Worm (Caenorhabditis elegans) whole organism, mixed stage, embryonic: Measurements from ENCODE around the gene zim-3.
A peak's percentile ranks its signal among the peaks of the same experiment; 100 is the strongest.

Experiments
- bed-3 ChIP-seq: fragments of 200-800 bp; sonication (Bioruptor generic); optimal IDR thresholded peaks from 3 replicates; lab custom pipeline; 2018; ENCODE audit warnings: mild to moderate bottlenecking, missing genetic modification characterization, moderate library complexity, missing compliant biosample characterization
- blmp-1 ChIP-seq: fragments of 150-350 bp; optimal IDR thresholded peaks from 2 replicates; lab custom pipeline; 2014; ENCODE audit warnings: missing biosample characterization, missing genetic modification characterization
- ceh-39 ChIP-seq: fragments of 150-350 bp; optimal IDR thresholded peaks from 2 replicates; lab custom pipeline; 2014; ENCODE audit warnings: missing biosample characterization, missing genetic modification characterization
- ceh-43 ChIP-seq: fragments of 200-800 bp; sonication (Bioruptor generic); optimal IDR thresholded peaks from 2 replicates; lab custom pipeline; 2018; ENCODE audit warnings: mild to moderate bottlenecking, missing genetic modification characterization, moderate library complexity, missing compliant biosample characterization
- ceh-83 ChIP-seq: fragments of 200-800 bp; sonication (Bioruptor generic); optimal IDR thresholded peaks from 2 replicates; lab custom pipeline; 2018; ENCODE audit warnings: mild to moderate bottlenecking, missing genetic modification characterization, missing compliant biosample characterization
- ces-1 ChIP-seq: fragments of 150-350 bp; optimal IDR thresholded peaks from 2 replicates; lab custom pipeline; 2014; ENCODE audit warnings: missing biosample characterization, missing genetic modification reagents, missing genetic modification characterization
- cnd-1 ChIP-seq: fragments of 200-800 bp; sonication (Bioruptor generic); optimal IDR thresholded peaks from 2 replicates; lab custom pipeline; 2018; ENCODE audit warnings: mild to moderate bottlenecking, missing genetic modification characterization, missing compliant biosample characterization
- drap-1 ChIP-seq: fragments of 200-800 bp; sonication (Bioruptor generic); optimal IDR thresholded peaks from 3 replicates; lab custom pipeline; 2018; ENCODE audit warnings: mild to moderate bottlenecking, missing genetic modification characterization, missing compliant biosample characterization
- elt-1 ChIP-seq: sonication (generic microtip); optimal IDR thresholded peaks from 2 replicates; lab custom pipeline; 2017; ENCODE audit warnings: missing genetic modification characterization, mild to moderate bottlenecking, missing compliant biosample characterization, antibody characterized with exemption, moderate library complexity, borderline replicate concordance; ENCODE audit not compliant: insufficient read depth
- elt-3 ChIP-seq: fragments of 150-350 bp; optimal IDR thresholded peaks from 2 replicates; lab custom pipeline; 2014; ENCODE audit warnings: missing biosample characterization, missing genetic modification characterization
- flh-1 ChIP-seq: fragments of 200-800 bp; sonication (Bioruptor generic); optimal IDR thresholded peaks from 2 replicates; lab custom pipeline; 2018; ENCODE audit warnings: mild to moderate bottlenecking, missing genetic modification characterization, moderate library complexity, missing compliant biosample characterization
- ham-2 ChIP-seq: fragments of 200-800 bp; sonication (Bioruptor generic); optimal IDR thresholded peaks from 2 replicates; lab custom pipeline; 2018; ENCODE audit warnings: mild to moderate bottlenecking, missing genetic modification characterization, missing compliant biosample characterization
- hlh-1 ChIP-seq: fragments of 150-350 bp; optimal IDR thresholded peaks from 2 replicates; lab custom pipeline; 2014; ENCODE audit warnings: missing biosample characterization, missing genetic modification reagents, missing genetic modification characterization
- lin-13 ChIP-seq: fragments of 150-350 bp; optimal IDR thresholded peaks from 2 replicates; lab custom pipeline; 2014; ENCODE audit warnings: missing biosample characterization, missing genetic modification characterization
- lin-32 ChIP-seq: fragments of 200-800 bp; sonication (Bioruptor generic); optimal IDR thresholded peaks from 2 replicates; lab custom pipeline; 2018; ENCODE audit warnings: mild to moderate bottlenecking, missing genetic modification characterization, missing compliant biosample characterization
- lsy-2 ChIP-seq: fragments of 150-350 bp; optimal IDR thresholded peaks from 2 replicates; lab custom pipeline; 2014; ENCODE audit warnings: missing biosample characterization, missing genetic modification characterization
- mab-5 ChIP-seq: fragments of 150-350 bp; optimal IDR thresholded peaks from 2 replicates; lab custom pipeline; 2014; ENCODE audit warnings: missing biosample characterization, missing genetic modification characterization
- mls-2 ChIP-seq: sonication (generic microtip); optimal IDR thresholded peaks from 2 replicates; lab custom pipeline; 2016; ENCODE audit warnings: mild to moderate bottlenecking, missing genetic modification characterization, moderate library complexity, missing compliant biosample characterization
- nhr-12 ChIP-seq: fragments of 150-350 bp; optimal IDR thresholded peaks from 2 replicates; lab custom pipeline; 2014; ENCODE audit warnings: missing biosample characterization, missing genetic modification characterization
- nhr-2 ChIP-seq: fragments of 150-350 bp; optimal IDR thresholded peaks from 2 replicates; lab custom pipeline; 2014; ENCODE audit warnings: missing biosample characterization, missing genetic modification characterization
- nhr-237 ChIP-seq: fragments of 150-350 bp; optimal IDR thresholded peaks from 2 replicates; lab custom pipeline; 2014; ENCODE audit warnings: missing biosample characterization, missing genetic modification characterization
- nhr-28 ChIP-seq: fragments of 150-350 bp; optimal IDR thresholded peaks from 2 replicates; lab custom pipeline; 2014; ENCODE audit warnings: missing biosample characterization, missing genetic modification characterization
- nhr-76 ChIP-seq: sonication (generic microtip); optimal IDR thresholded peaks from 2 replicates; lab custom pipeline; 2017; ENCODE audit warnings: missing biosample characterization, missing genetic modification characterization
- pha-4 ChIP-seq: fragments of 150-350 bp; optimal IDR thresholded peaks from 2 replicates; lab custom pipeline; 2018; ENCODE audit warnings: missing biosample characterization, missing genetic modification reagents, missing genetic modification characterization
- snpc-4 ChIP-seq: fragments of 150-350 bp; optimal IDR thresholded peaks from 2 replicates; lab custom pipeline; 2014; ENCODE audit warnings: missing biosample characterization, missing genetic modification characterization
- sptf-1 ChIP-seq: sonication (generic microtip); optimal IDR thresholded peaks from 2 replicates; lab custom pipeline; 2017; ENCODE audit warnings: mild to moderate bottlenecking, missing genetic modification characterization, moderate library complexity, missing compliant biosample characterization
- tbx-8 ChIP-seq: fragments of 200-800 bp; sonication (Bioruptor generic); optimal IDR thresholded peaks from 2 replicates; lab custom pipeline; 2018; ENCODE audit warnings: mild to moderate bottlenecking, missing genetic modification characterization, moderate library complexity, missing compliant biosample characterization
- unc-120 ChIP-seq: sonication (generic microtip); optimal IDR thresholded peaks from 2 replicates; lab custom pipeline; 2017; ENCODE audit warnings: missing genetic modification characterization, missing compliant biosample characterization; ENCODE audit not compliant: poor library complexity, severe bottlenecking
- unc-62 ChIP-seq: fragments of 150-350 bp; optimal IDR thresholded peaks from 2 replicates; lab custom pipeline; 2014; ENCODE audit warnings: missing biosample characterization, missing genetic modification reagents, missing genetic modification characterization
- zip-8 ChIP-seq: fragments of 150-350 bp; optimal IDR thresholded peaks from 2 replicates; lab custom pipeline; 2014; ENCODE audit warnings: missing biosample characterization, missing genetic modification characterization
- ztf-11 ChIP-seq: fragments of 150-350 bp; optimal IDR thresholded peaks from 2 replicates; lab custom pipeline; 2014; ENCODE audit warnings: missing biosample characterization, missing genetic modification characterization

zim-3 gene

DNA sequence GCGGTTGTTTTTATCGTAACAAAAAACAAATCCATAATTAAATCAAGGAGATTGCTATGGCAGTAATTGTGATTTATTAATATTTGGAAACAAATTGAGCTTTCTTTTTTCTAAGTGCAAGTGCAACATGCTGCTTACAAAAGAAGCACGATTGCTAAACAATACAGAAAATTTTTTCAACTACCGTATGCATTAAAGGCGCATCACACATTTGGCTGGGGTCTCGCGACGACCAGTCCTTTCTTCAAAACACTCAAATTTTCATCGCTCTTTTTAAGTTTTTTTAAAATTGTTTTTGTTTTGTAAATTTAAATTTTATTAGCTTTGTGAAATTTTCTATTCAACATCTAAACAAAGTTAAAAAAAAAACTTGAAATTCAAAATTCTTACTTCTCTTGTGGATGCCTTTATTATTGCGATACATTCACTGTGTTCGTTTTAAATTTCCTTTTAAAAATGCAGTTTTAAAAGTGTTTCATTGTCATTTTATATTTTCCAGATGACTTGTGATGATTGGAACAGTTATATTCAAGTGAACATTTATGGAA, 11.9 kb upstream of the zim-3 start, which contains the start of gene zim-1:
TSS of gene zim-1 (plus strand) at position 498 of the 548 bp plus-strand sequence.
- no peak for TF ChIP-seq nhr-2
- TF ChIP-seq blmp-1 = no peak
- TF ChIP-seq lin-13 (tag; lab: Kevin White, UChicago) = no peak
- TF ChIP-seq nhr-237 (tag; lab: Kevin White, UChicago) = no peak
- no peak for TF ChIP-seq nhr-28
- TF ChIP-seq bed-3 (GFP tag; lab: Kevin White, UChicago) = no peak
- no peak for TF ChIP-seq ceh-43 (GFP tag; lab: Kevin White, UChicago)
- no peak for TF ChIP-seq elt-1 (tag; lab: Kevin White, UChicago)
- TF ChIP-seq ham-2 (GFP tag; lab: Kevin White, UChicago) = no peak

DNA sequence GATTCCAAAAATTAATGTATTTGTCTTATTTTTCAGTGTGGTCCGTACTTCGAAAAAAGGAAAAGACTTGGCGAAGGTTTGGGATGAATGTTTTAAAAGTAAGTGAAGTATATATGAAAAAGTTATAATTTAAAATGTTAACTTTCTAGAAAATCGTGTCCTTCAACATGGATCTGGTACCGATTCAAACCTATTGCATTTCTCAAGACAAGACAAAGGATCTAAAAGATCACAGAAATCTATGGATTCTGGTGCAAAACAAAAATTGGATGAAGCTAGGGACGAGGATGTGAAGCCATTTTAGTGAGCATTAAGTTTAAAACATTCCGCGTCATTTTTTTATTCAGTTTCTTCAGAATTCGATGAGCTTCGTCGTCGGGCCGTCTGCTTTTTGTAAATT, 3.6 kb upstream of the zim-3 start, which contains the start of gene zim-2:
TSS of gene zim-2 (plus strand) at position 301 of the 400 bp plus-strand sequence.
- TF ChIP-seq ces-1 (GFP tag; lab: Kevin White, UChicago) (no peak), lsy-2 (no peak), mls-2 (tag; lab: Kevin White, UChicago) (no peak), ztf-11 (no peak), snpc-4 (tag; lab: Kevin White, UChicago) (no peak), zip-8 (tag; lab: Kevin White, UChicago) (no peak), nhr-2 (no peak), elt-1 (tag; lab: Kevin White, UChicago) (no peak), tbx-8 (GFP tag; lab: Kevin White, UChicago) (no peak), lin-13 (tag; lab: Kevin White, UChicago) (no peak), flh-1 (GFP tag; lab: Kevin White, UChicago) (no peak), nhr-76 (tag; lab: Kevin White, UChicago) (no peak), mab-5 (no peak), unc-62 (GFP tag; lab: Kevin White, UChicago) (no peak), blmp-1 (no peak), ceh-39 (tag; lab: Kevin White, UChicago) (no peak)
- TF ChIP-seq, all 35 proteins: peak for 0

DNA sequence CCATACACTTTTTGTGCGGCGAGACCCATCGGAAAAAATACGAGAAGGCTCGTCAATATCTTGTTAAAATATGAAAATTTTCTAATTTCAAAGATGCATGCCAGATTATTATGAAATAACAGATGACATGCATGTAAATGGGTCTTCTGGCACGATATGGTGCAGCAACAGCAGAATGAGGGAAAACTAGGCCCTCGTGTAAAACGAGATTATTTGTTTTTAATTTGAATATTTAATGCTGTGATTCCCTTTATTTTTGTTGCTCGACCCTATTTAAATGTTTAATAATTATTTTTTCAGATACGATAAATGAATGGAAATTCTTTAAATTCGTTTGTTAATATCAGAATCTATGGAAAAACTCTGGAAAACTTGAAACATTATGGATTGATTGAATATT, 3.1 kb downstream of the zim-3 start, which contains the start of gene him-8:
TSS of gene him-8 (plus strand) at position 301 of the 400 bp plus-strand sequence.
- TF ChIP-seq pha-4 (tag; lab: Kevin White, UChicago) (no peak), unc-62 (GFP tag; lab: Kevin White, UChicago) (no peak), sptf-1 (no peak), zip-8 (tag; lab: Kevin White, UChicago) (no peak), ceh-39 (tag; lab: Kevin White, UChicago) (no peak), drap-1 (GFP tag; lab: Kevin White, UChicago) (no peak), nhr-12 (tag; lab: Kevin White, UChicago) (no peak), nhr-2 (no peak), lin-32 (GFP tag; lab: Kevin White, UChicago) (no peak), ceh-83 (GFP tag; lab: Kevin White, UChicago) (no peak), hlh-1 (tag; lab: Kevin White, UChicago) (no peak), elt-3 (tag; lab: Kevin White, UChicago) (no peak)

DNA sequence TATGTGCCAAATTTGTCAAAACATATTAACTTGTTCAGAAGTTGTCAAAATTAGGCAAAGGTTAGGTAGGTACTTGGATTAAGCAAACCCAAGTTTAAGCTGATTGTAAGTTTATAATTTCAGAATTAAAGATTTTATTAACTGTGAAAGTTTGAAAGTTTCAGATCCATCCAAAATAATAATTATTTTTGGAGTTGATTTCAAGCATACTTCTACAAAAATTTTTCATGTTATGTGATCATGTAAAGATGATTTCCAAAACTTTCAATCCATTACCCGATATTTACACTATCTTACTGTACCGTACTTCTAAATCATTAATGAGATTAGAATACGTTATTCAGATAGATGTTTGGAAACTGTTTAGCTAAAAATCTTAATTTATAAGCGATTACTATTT, 6.1 kb downstream of the zim-3 start:
- TF ChIP-seq drap-1 (GFP tag; lab: Kevin White, UChicago) = no peak
- TF ChIP-seq, all 35 proteins: peak for 0

DNA sequence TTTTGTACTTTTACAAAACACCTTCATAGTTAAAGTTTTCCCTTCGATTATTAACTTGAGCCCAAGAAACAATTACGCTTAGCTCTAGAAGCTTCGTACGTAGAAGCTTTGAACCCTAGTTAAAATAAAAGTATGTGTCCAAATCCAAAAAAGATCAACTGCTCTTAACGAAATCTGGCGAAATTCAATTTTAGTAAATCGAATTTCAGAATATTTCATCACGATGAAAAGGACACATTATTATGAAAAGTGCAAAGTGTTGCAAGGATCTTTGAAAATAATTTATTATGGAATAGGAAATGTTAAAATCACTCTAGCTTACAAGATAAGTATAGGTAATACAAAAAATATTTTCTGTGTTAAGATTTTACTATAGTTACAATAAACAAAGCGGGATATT, 6.8 kb downstream of the zim-3 start:
- no peak for TF ChIP-seq ceh-43 (GFP tag; lab: Kevin White, UChicago)
- no peak for TF ChIP-seq mab-5
- TF ChIP-seq nhr-28 = no peak
- TF ChIP-seq ces-1 (GFP tag; lab: Kevin White, UChicago) = peak; percentile 67
- TF ChIP-seq drap-1 (GFP tag; lab: Kevin White, UChicago) = no peak
- no peak for TF ChIP-seq lin-13 (tag; lab: Kevin White, UChicago)
- TF ChIP-seq unc-62 (GFP tag; lab: Kevin White, UChicago) = no peak

DNA sequence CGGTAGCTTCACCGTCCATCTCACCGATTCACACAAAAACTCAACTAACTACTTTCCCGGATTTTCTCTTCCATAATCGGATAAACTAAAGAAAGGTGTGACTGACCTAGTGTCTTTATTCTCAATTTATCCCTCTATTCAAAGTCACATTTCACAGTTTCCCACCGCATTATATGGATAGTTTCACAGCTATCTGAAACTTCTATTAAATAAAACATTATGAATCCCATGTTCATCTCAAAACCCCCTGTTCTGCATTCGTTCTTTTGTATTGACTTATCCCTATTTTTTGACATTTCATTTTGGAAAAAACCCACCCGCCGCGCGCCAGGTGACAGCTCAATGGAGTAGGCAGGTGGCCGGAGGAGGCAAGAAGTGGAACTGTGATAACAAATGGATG, 9.3 kb downstream of the zim-3 start:
- no peak for TF ChIP-seq cnd-1
- TF ChIP-seq unc-120 (tag; lab: Kevin White, UChicago) = no peak
- TF ChIP-seq pha-4 (tag; lab: Kevin White, UChicago) = no peak
- no peak for TF ChIP-seq elt-1 (tag; lab: Kevin White, UChicago)
- TF ChIP-seq drap-1 (GFP tag; lab: Kevin White, UChicago) = no peak
- TF ChIP-seq flh-1 (GFP tag; lab: Kevin White, UChicago) = no peak
- TF ChIP-seq nhr-12 (tag; lab: Kevin White, UChicago) = no peak
- no peak for TF ChIP-seq mab-5
- no peak for TF ChIP-seq lin-32 (GFP tag; lab: Kevin White, UChicago)
- TF ChIP-seq ceh-43 (GFP tag; lab: Kevin White, UChicago) = no peak
- no peak for TF ChIP-seq nhr-237 (tag; lab: Kevin White, UChicago)
- no peak for TF ChIP-seq ztf-11
- no peak for TF ChIP-seq elt-3 (tag; lab: Kevin White, UChicago)
- no peak for TF ChIP-seq sptf-1
